Fruit fly (Drosophila melanogaster): ENCODE data around the gene CG15646.
A peak's percentile ranks its signal among the peaks of the same experiment; 100 is the strongest.

Gene CG15646

dm6 chrX:15703720-15704206 lies 32.9 kb upstream of the CG15646 start, which contains the start of the genes Pis and Hap40 (continued):
- no peak for TF ChIP-seq CG1832 (GFP tag; optimal IDR thresholded peaks at IDR 0.05)
- no peak for TF ChIP-seq tap (tag; optimal IDR thresholded peaks at IDR 0.05)
- peak; percentile 74 for TF ChIP-seq CG13894 (tag; optimal IDR thresholded peaks at IDR 0.05)
- TF ChIP-seq YL-1 (GFP tag; optimal IDR thresholded peaks at IDR 0.05), result peak; percentile 36
- TF ChIP-seq z (GFP tag; IDR thresholded peaks at IDR 0.05), result no peak
- peak; percentile 80 for TF ChIP-seq sug (tag; optimal IDR thresholded peaks at IDR 0.05)
- peak; percentile 81 for TF ChIP-seq CG12391 (tag; optimal IDR thresholded peaks at IDR 0.05)
- no peak for TF ChIP-seq ham (GFP tag; IDR thresholded peaks at IDR 0.05)
- peak; percentile 1 for TF ChIP-seq schlank (tag; optimal IDR thresholded peaks at IDR 0.05)
- TF ChIP-seq lbe (GFP tag; optimal IDR thresholded peaks at IDR 0.05), result peak; percentile 7
- peak; percentile 73 for TF ChIP-seq CG32772 (GFP tag; IDR thresholded peaks at IDR 0.05)
- peak; percentile 69 for TF ChIP-seq HmgZ (tag; optimal IDR thresholded peaks at IDR 0.05)
- no peak for TF ChIP-seq CG6683 (GFP tag; optimal IDR thresholded peaks at IDR 0.05)
- TF ChIP-seq sens (GFP tag), result peak; percentile 91
- peak; percentile 67 for TF ChIP-seq Meics (GFP tag; optimal IDR thresholded peaks at IDR 0.05)
- no peak for TF ChIP-seq CG11696 (GFP tag; IDR thresholded peaks at IDR 0.05)
- TF ChIP-seq Nf-YA (GFP tag; IDR thresholded peaks at IDR 0.05), result no peak
- peak; percentile 62; the same call in 1 of the 2 replicates for TF ChIP-seq klu (GFP tag; IDR thresholded peaks at IDR 0.05)
- no peak for TF ChIP-seq Sox102F (GFP tag; optimal IDR thresholded peaks at IDR 0.05)
- peak; percentile 49 for TF ChIP-seq CG9437 (GFP tag; optimal IDR thresholded peaks at IDR 0.05)
- peak; percentile 84 for TF ChIP-seq gem (tag; optimal IDR thresholded peaks at IDR 0.05)
- TF ChIP-seq jigr1 (GFP tag; IDR thresholded peaks at IDR 0.05), result no peak; the same call in 2 of the 3 replicates
- no peak for TF ChIP-seq nerfin-2 (GFP tag; IDR thresholded peaks at IDR 0.05; ENCODE audit: partially characterized antibody)
- peak; percentile 60 for TF ChIP-seq fu2 (GFP tag; optimal IDR thresholded peaks at IDR 0.05)
- TF ChIP-seq CG17186 (GFP tag; optimal IDR thresholded peaks at IDR 0.05), result peak; percentile 10
- TF ChIP-seq CG2678 (tag; optimal IDR thresholded peaks at IDR 0.05), result peak; percentile 80
- TF ChIP-seq grn (GFP tag; optimal IDR thresholded peaks at IDR 0.05), result no peak
- TF ChIP-seq psq (GFP tag; optimal IDR thresholded peaks at IDR 0.05), result peak; percentile 25
- TF ChIP-seq CG8281 (tag; optimal IDR thresholded peaks at IDR 0.05), result peak; percentile 37
- TF ChIP-seq CG3407 (GFP tag; optimal IDR thresholded peaks at IDR 0.05), result no peak
- TF ChIP-seq HmgD (GFP tag; optimal IDR thresholded peaks at IDR 0.05), result no peak
- TF ChIP-seq ab (GFP tag; optimal IDR thresholded peaks at IDR 0.05), result no peak
- peak; percentile 43 for TF ChIP-seq vfl (GFP tag; optimal IDR thresholded peaks at IDR 0.05)
- TF ChIP-seq Jarid2 (GFP tag; optimal IDR thresholded peaks at IDR 0.05), result no peak
- TF ChIP-seq al (GFP tag; IDR thresholded peaks at IDR 0.05), result peak; percentile 58
- TF ChIP-seq wor (GFP tag; IDR thresholded peaks at IDR 0.05), result peak; percentile 64
- no peak for TF ChIP-seq C15 (GFP tag; IDR thresholded peaks at IDR 0.05)
- peak; percentile 56 for TF ChIP-seq CG7786 (GFP tag; optimal IDR thresholded peaks at IDR 0.05)
- TF ChIP-seq CG2202 (tag; optimal IDR thresholded peaks at IDR 0.05), result no peak
- peak; percentile 72 for TF ChIP-seq CG1602 (GFP tag; optimal IDR thresholded peaks at IDR 0.05)
- TF ChIP-seq Mes4 (GFP tag; optimal IDR thresholded peaks at IDR 0.05), result no peak
- TF ChIP-seq Doc3 (GFP tag; IDR thresholded peaks at IDR 0.05; ENCODE audit: partially characterized antibody), result no peak
- no peak for TF ChIP-seq cad (GFP tag; optimal IDR thresholded peaks at IDR 0.05)
- peak; percentile 51; the same call in 1 of the 2 replicates for TF ChIP-seq seq (GFP tag; IDR thresholded peaks at IDR 0.05)
- TF ChIP-seq CG4707 (GFP tag; optimal IDR thresholded peaks at IDR 0.05), result no peak
- TF ChIP-seq CG10979 (tag; optimal IDR thresholded peaks at IDR 0.05), result peak; percentile 67
- no peak for TF ChIP-seq stc (GFP tag; IDR thresholded peaks at IDR 0.05)
- peak; percentile 50 for TF ChIP-seq Camta (GFP tag; optimal IDR thresholded peaks at IDR 0.05)
- TF ChIP-seq Myb (GFP tag; optimal IDR thresholded peaks at IDR 0.05), result peak; percentile 18
- peak; percentile 60 for TF ChIP-seq zfh2 (GFP tag; optimal IDR thresholded peaks at IDR 0.05)
- TF ChIP-seq Drgx (GFP tag; IDR thresholded peaks at IDR 0.05), result peak; percentile 47; the same call in 1 of the 2 replicates

Measured in whole organism, embryonic.